Worm (Caenorhabditis elegans): ENCODE data around the gene Y34B4A.7.

The Y34B4A.7 gene

DNA sequence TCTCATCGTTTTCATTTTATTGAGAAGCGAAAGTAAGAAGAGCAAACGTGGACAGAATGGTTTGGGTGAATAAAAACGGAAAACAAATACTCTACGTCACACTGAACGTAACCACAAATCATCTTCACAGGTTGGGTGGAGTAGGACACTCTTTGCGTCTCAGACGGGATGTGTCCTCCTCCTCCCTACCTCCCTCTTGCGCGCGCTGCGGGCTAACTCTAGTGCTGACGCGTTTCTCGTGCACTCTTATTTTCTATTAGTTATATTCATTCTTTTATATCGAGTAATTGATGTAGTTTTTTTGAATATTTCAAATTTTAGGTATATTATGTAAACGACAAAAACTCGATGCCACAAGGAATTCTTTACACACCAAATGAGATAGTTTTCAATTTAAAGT lies at the start of gene Y34B4A.7:
TSS of gene Y34B4A.7 (plus strand) at position 297 of the 400 bp plus-strand sequence.
- TF ChIP-seq cog-1 (tag; optimal IDR thresholded peaks at IDR 0.05) (peak; percentile 10), flt-1 (GFP tag; IDR thresholded peaks at IDR 0.05) (no peak; the same call in 1 of the 2 replicates)

DNA sequence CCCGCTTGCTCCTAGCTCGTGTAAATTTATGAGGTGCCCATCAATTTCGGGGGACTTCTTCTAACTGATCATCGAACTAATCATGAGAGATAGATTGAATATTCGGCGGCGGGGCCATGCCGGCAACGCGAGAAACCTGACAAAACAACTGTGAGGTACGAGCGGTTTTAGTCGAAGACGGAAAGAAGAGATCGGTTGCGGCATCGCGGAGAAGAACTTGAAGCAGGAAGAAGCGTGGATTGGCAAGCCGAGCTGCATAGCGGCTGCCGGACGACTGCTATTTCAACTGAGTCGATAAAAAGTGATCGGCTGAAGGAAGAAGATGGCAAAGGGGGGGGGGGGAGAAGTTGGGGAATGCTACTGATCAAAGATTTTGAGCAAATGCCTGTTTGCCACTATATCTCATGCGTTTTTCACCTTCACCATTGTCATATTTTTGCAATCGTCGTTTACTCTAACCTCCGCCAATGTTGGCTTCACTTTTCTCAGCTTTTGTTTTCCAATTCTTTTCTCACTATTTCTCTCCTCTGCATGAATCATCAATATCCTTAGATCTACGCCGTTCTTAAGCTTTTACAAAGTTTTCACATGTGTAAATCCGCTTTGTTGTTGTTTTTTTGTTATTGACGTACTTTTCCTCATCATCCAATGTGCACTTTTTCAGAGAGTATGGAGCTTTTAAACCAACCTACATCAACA lies 48.5 kb upstream of the Y34B4A.7 start, which contains the start of gene pqn-62:
TSS of gene pqn-62 (plus strand) at position 649 of the 699 bp plus-strand sequence.
- TF ChIP-seq flt-1 (GFP tag; IDR thresholded peaks at IDR 0.05) (no peak), T22C8.4 (GFP tag; IDR thresholded peaks at IDR 0.05) (no peak), ztf-29 (GFP tag; IDR thresholded peaks at IDR 0.05) (no peak), ref-1 (GFP tag; conservative IDR thresholded peaks at IDR 0.05) (no peak), ztf-23 (GFP tag; IDR thresholded peaks at IDR 0.05) (no peak), tab-1 (GFP tag; IDR thresholded peaks at IDR 0.05) (no peak), med-1 (GFP tag; optimal IDR thresholded peaks at IDR 0.05; ENCODE audit: insufficient read depth) (no peak), klf-2 (GFP tag; conservative IDR thresholded peaks at IDR 0.05) (no peak), cog-1 (tag; optimal IDR thresholded peaks at IDR 0.05) (no peak)

DNA sequence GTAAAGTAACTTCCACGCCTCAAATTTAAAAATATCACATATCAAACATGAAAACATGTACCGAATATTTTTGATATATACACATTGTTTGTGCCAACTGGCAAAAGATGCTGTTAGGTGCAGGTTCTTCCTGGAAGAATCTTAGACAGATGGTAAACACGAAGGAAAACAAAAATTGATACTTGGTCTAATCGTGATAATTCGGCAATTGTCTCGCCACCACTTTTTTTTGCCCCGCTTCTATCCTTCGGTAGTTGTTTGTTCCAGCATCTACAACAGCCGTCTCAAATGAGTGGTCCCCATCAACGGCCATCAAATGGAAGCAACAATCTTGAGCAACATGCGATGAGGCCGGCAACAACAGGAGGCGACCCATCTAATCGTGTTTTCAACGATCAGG lies 46.7 kb upstream of the Y34B4A.7 start:
- no peak for TF ChIP-seq T22C8.4 (GFP tag; IDR thresholded peaks at IDR 0.05)
- TF ChIP-seq ref-1 (GFP tag; conservative IDR thresholded peaks at IDR 0.05), result no peak
- TF ChIP-seq flt-1 (GFP tag; IDR thresholded peaks at IDR 0.05), result no peak
- TF ChIP-seq tab-1 (GFP tag; IDR thresholded peaks at IDR 0.05), result no peak
- no peak for TF ChIP-seq ztf-29 (GFP tag; IDR thresholded peaks at IDR 0.05)
- TF ChIP-seq klf-2 (GFP tag; conservative IDR thresholded peaks at IDR 0.05), result no peak
- no peak for TF ChIP-seq cog-1 (tag; optimal IDR thresholded peaks at IDR 0.05)
- no peak for TF ChIP-seq ztf-23 (GFP tag; IDR thresholded peaks at IDR 0.05)

DNA sequence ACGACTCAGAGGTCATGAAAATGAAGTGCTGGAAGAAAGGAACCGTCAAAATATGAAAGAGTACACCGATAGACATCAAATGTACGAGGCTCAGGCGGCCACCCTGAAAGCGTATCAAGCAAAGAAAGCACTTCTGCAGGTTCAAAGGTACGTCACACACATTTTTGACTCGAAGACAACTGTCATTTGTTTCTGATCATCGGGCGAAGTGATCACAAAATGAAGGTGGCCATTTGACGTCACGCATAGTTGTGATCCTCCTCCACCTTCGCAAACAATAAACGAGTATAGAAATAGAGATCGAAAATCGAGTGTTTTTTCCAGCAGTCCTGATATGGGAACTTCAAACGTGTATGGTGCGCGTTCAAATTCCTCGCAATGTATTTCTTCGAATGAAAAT lies 44.9 kb upstream of the Y34B4A.7 start:
- TF ChIP-seq cog-1 (tag; optimal IDR thresholded peaks at IDR 0.05) (no peak), ref-1 (GFP tag; conservative IDR thresholded peaks at IDR 0.05) (no peak), klf-2 (GFP tag; conservative IDR thresholded peaks at IDR 0.05) (no peak), flt-1 (GFP tag; IDR thresholded peaks at IDR 0.05) (no peak), ztf-29 (GFP tag; IDR thresholded peaks at IDR 0.05) (no peak), tab-1 (GFP tag; IDR thresholded peaks at IDR 0.05) (no peak), ztf-23 (GFP tag; IDR thresholded peaks at IDR 0.05) (no peak), T22C8.4 (GFP tag; IDR thresholded peaks at IDR 0.05) (no peak), med-1 (GFP tag; optimal IDR thresholded peaks at IDR 0.05; ENCODE audit: insufficient read depth) (no peak)

DNA sequence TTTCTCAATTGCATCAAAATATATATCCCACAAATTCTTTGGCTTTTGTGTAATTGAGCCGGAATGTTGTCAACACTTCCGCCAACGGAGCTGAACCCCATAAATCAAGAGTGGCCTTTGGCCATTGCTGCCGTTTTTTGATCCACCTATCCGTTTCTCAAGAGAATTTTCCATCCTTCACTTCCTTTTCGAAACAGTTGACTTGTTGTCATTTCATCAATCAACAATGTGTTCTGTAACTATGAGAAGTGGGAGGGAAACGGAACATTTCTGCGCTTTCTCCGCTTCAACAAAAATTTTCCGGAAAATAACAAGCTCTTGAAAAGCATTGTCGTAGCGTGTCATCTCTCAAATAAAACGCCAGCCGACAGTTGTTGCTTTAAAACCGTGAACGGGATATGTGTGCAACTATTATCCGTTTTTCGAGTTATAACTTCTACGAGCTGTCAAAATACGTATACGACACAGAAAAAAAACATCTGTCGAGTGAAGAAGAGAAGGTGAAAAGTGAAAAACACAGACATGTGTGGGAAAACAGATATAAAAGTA lies 44.2 kb upstream of the Y34B4A.7 start:
- TF ChIP-seq tab-1 (GFP tag; IDR thresholded peaks at IDR 0.05) (no peak), ztf-29 (GFP tag; IDR thresholded peaks at IDR 0.05) (no peak), klf-2 (GFP tag; conservative IDR thresholded peaks at IDR 0.05) (no peak), ztf-23 (GFP tag; IDR thresholded peaks at IDR 0.05) (no peak), ref-1 (GFP tag; conservative IDR thresholded peaks at IDR 0.05) (no peak), cog-1 (tag; optimal IDR thresholded peaks at IDR 0.05) (no peak), med-1 (GFP tag; optimal IDR thresholded peaks at IDR 0.05; ENCODE audit: insufficient read depth) (no peak), flt-1 (GFP tag; IDR thresholded peaks at IDR 0.05) (no peak), T22C8.4 (GFP tag; IDR thresholded peaks at IDR 0.05) (no peak)

DNA sequence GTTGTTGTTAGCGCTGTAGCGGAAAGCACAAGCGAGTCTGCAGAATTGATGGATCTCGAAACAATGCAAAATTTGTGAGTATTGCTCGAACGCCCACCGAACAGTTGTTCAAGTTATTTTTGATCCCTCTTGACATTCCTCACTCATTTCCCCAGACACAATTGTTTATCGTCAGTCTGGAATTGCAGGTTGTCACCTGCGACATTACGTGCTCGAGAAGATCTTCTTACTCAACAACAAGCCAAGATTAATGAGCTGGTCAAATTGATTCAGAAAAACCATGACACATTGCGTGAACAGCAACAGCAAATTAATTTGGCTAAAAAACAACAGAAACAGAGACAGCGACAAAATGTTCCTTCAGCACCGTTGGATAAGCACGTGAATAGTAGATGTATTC lies 42.3 kb upstream of the Y34B4A.7 start:
- TF ChIP-seq ztf-23 (GFP tag; IDR thresholded peaks at IDR 0.05) (no peak), med-1 (GFP tag; optimal IDR thresholded peaks at IDR 0.05; ENCODE audit: insufficient read depth) (no peak), ztf-29 (GFP tag; IDR thresholded peaks at IDR 0.05) (no peak), klf-2 (GFP tag; conservative IDR thresholded peaks at IDR 0.05) (no peak), ref-1 (GFP tag; conservative IDR thresholded peaks at IDR 0.05) (no peak), tab-1 (GFP tag; IDR thresholded peaks at IDR 0.05) (no peak), T22C8.4 (GFP tag; IDR thresholded peaks at IDR 0.05) (no peak), cog-1 (tag; optimal IDR thresholded peaks at IDR 0.05) (no peak), flt-1 (GFP tag; IDR thresholded peaks at IDR 0.05) (no peak)

DNA sequence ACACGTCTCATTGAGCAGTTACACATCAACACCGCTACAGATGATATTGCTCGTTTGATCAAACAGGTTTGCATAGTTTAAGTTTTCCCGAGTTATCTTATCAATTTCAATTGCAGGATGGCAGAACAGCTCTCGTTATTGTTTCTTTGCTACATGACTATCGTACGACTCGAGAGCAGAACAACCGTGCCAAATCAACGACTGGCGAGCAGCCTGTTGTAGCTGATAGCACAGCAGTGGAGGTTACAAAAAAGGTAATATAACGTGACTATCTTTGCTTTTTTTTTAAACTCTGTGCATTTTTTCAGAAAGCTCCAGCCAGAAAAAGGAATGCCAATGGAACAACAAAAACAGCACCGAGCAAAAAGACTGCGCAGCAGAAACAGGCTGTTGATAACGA lies 41.7 kb upstream of the Y34B4A.7 start:
- TF ChIP-seq tab-1 (GFP tag; IDR thresholded peaks at IDR 0.05), result no peak
- TF ChIP-seq med-1 (GFP tag; optimal IDR thresholded peaks at IDR 0.05; ENCODE audit: insufficient read depth), result no peak
- TF ChIP-seq klf-2 (GFP tag; conservative IDR thresholded peaks at IDR 0.05), result no peak
- TF ChIP-seq cog-1 (tag; optimal IDR thresholded peaks at IDR 0.05), result no peak
- no peak for TF ChIP-seq ztf-29 (GFP tag; IDR thresholded peaks at IDR 0.05)
- TF ChIP-seq flt-1 (GFP tag; IDR thresholded peaks at IDR 0.05), result no peak
- TF ChIP-seq T22C8.4 (GFP tag; IDR thresholded peaks at IDR 0.05), result no peak
- TF ChIP-seq ztf-23 (GFP tag; IDR thresholded peaks at IDR 0.05), result no peak
- no peak for TF ChIP-seq ref-1 (GFP tag; conservative IDR thresholded peaks at IDR 0.05)

DNA sequence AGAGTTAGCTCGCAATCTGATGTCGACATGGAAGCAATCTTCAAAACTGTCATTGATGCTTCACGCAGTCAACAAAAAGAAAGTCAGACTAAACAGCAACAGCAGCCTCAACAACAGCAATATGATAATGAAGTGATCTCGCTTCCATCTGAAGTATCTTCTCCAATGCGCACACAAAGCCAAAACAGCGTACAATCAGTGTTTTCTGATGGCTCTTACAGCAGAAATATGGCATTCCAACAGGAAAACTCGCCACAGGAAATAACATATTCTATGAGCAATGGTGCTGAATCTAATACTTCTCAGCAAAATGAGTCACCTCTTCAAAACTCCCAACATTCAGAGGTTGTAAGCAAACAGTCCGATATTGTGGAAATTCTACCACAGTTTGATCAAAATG lies 41.2 kb upstream of the Y34B4A.7 start:
- no peak for TF ChIP-seq med-1 (GFP tag; optimal IDR thresholded peaks at IDR 0.05; ENCODE audit: insufficient read depth)
- no peak for TF ChIP-seq cog-1 (tag; optimal IDR thresholded peaks at IDR 0.05)
- no peak for TF ChIP-seq ztf-29 (GFP tag; IDR thresholded peaks at IDR 0.05)
- no peak for TF ChIP-seq tab-1 (GFP tag; IDR thresholded peaks at IDR 0.05)
- no peak for TF ChIP-seq ref-1 (GFP tag; conservative IDR thresholded peaks at IDR 0.05)
- no peak for TF ChIP-seq ztf-23 (GFP tag; IDR thresholded peaks at IDR 0.05)
- TF ChIP-seq klf-2 (GFP tag; conservative IDR thresholded peaks at IDR 0.05), result no peak
- no peak for TF ChIP-seq T22C8.4 (GFP tag; IDR thresholded peaks at IDR 0.05)

DNA sequence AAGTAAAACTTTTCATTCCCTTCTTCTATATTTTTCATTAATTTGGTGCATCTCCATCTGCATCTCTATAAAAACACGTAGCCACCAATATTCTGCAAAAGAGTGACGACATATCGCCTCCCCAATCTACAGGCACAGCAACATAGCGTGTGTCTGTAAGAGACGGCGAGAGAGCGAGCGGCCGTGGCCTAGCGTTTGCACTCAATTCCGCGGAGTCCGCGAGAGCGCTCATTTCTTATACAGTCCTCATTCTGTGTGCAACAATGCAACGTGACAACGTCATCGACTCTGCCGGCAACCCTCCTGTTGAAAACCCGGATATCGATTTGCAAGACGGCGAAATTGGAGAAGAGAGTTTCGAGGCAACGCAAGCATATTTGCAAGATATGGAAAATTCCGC lies 38.6 kb upstream of the Y34B4A.7 start, which contains the start of gene H28G03.2:
TSS of gene H28G03.2 (plus strand) at position 200 of the 400 bp plus-strand sequence.
- no peak for TF ChIP-seq klf-2 (GFP tag; conservative IDR thresholded peaks at IDR 0.05)
- TF ChIP-seq cog-1 (tag; optimal IDR thresholded peaks at IDR 0.05), result no peak
- no peak for TF ChIP-seq ztf-29 (GFP tag; IDR thresholded peaks at IDR 0.05)
- no peak for TF ChIP-seq ref-1 (GFP tag; conservative IDR thresholded peaks at IDR 0.05)
- TF ChIP-seq T22C8.4 (GFP tag; IDR thresholded peaks at IDR 0.05), result 0 out of 2 replicates have a peak, but pooled peaks have one; percentile 23
- TF ChIP-seq med-1 (GFP tag; optimal IDR thresholded peaks at IDR 0.05; ENCODE audit: insufficient read depth), result no peak
